Fruit fly (Drosophila melanogaster) whole organism, embryonic: ENCODE data around the gene CG31752.

Source experiments
- Aef1 ChIP-seq: fragments of 200-800 bp; sonication (Bioruptor generic); IDR thresholded peaks from 3 replicates; pipeline ENCODE4 v1.3.6; 2022; ENCODE audit warnings: missing biosample characterization, missing genetic modification characterization
- BtbVII ChIP-seq: fragments of 200-800 bp; sonication (Bioruptor generic); optimal IDR thresholded peaks from 3 replicates; lab custom pipeline; 2017; ENCODE audit warnings: missing biosample characterization, mild to moderate bottlenecking, missing genetic modification characterization
- CG12155 ChIP-seq: fragments of 200-800 bp; sonication (Bioruptor generic); optimal IDR thresholded peaks from 3 replicates; lab custom pipeline; 2016; ENCODE audit warnings: missing biosample characterization, missing genetic modification characterization
- CG12236 ChIP-seq: fragments of 200-800 bp; sonication (Bioruptor generic); optimal IDR thresholded peaks from 2 replicates; lab custom pipeline; 2016; ENCODE audit warnings: missing biosample characterization, missing genetic modification characterization
- CG13624 ChIP-seq: fragments of 200-800 bp; sonication (Bioruptor generic); optimal IDR thresholded peaks from 2 replicates; lab custom pipeline; 2016; ENCODE audit warnings: missing biosample characterization, missing genetic modification characterization
- CG15696 ChIP-seq: fragments of 200-800 bp; sonication (Bioruptor generic); optimal IDR thresholded peaks from 2 replicates; lab custom pipeline; 2019; ENCODE audit warnings: missing biosample characterization, mild to moderate bottlenecking, missing genetic modification characterization, moderate library complexity
- CG17186 ChIP-seq: fragments of 200-800 bp; sonication (Bioruptor generic); optimal IDR thresholded peaks from 3 replicates; lab custom pipeline; 2017; ENCODE audit warnings: missing biosample characterization, missing genetic modification reagents, missing genetic modification characterization
- CG17612 ChIP-seq: fragments of 200-800 bp; sonication (Bioruptor generic); IDR thresholded peaks from 2 replicates; pipeline ENCODE4 v1.3.6; 2022; ENCODE audit warnings: missing biosample characterization, missing genetic modification characterization
- CG18011 ChIP-seq: fragments of 200-800 bp; sonication (Bioruptor generic); optimal IDR thresholded peaks from 2 replicates; lab custom pipeline; 2017; ENCODE audit warnings: missing biosample characterization, missing genetic modification characterization, mild to moderate bottlenecking, moderate library complexity, missing genotype
- CG2712 ChIP-seq: fragments of 200-800 bp; optimal IDR thresholded peaks from 3 replicates; lab custom pipeline; 2019; ENCODE audit warnings: missing biosample characterization, mild to moderate bottlenecking, missing genetic modification characterization, moderate library complexity
- CG30431 ChIP-seq: fragments of 200-800 bp; sonication (Bioruptor generic); optimal IDR thresholded peaks from 2 replicates; lab custom pipeline; 2017; ENCODE audit warnings: missing biosample characterization, missing genetic modification characterization
- CG32767 ChIP-seq: fragments of 200-800 bp; sonication (Bioruptor generic); IDR thresholded peaks from 2 replicates; pipeline ENCODE4 v1.3.6; 2022; ENCODE audit warnings: missing biosample characterization, missing genetic modification characterization
- CG3281 ChIP-seq: fragments of 200-800 bp; sonication (Bioruptor generic); optimal IDR thresholded peaks from 3 replicates; lab custom pipeline; 2017; ENCODE audit warnings: missing biosample characterization, mild to moderate bottlenecking, missing genetic modification characterization
- CG34376 ChIP-seq: fragments of 200-800 bp; sonication (Bioruptor generic); optimal IDR thresholded peaks from 2 replicates; lab custom pipeline; 2018; ENCODE audit warnings: missing biosample characterization, mild to moderate bottlenecking, missing genetic modification characterization
- CG4282 ChIP-seq: fragments of 200-800 bp; sonication (Bioruptor generic); optimal IDR thresholded peaks from 2 replicates; lab custom pipeline; 2016; ENCODE audit warnings: missing biosample characterization, missing genetic modification characterization
- CG4617 ChIP-seq: fragments of 200-800 bp; sonication (Bioruptor generic); optimal IDR thresholded peaks from 3 replicates; lab custom pipeline; 2016; ENCODE audit warnings: missing biosample characterization, missing genetic modification characterization, borderline replicate concordance
- CG4730 ChIP-seq: fragments of 200-800 bp; sonication (Bioruptor generic); IDR thresholded peaks from 2 replicates; pipeline ENCODE4 v1.3.6; 2022; ENCODE audit warnings: missing biosample characterization, missing genetic modification characterization
- CG6791 ChIP-seq: fragments of 200-800 bp; sonication (Bioruptor generic); IDR thresholded peaks from 3 replicates; pipeline ENCODE4 v1.3.6; 2022; ENCODE audit warnings: missing biosample characterization, missing genetic modification characterization; ENCODE audit not compliant: partially characterized antibody
- CG7987 ChIP-seq: fragments of 200-800 bp; sonication (Bioruptor generic); optimal IDR thresholded peaks from 2 replicates; lab custom pipeline; 2018; ENCODE audit warnings: missing biosample characterization, mild to moderate bottlenecking, missing genetic modification characterization, moderate library complexity
- CG8281 ChIP-seq: fragments of 200-800 bp; sonication (Bioruptor generic); optimal IDR thresholded peaks from 2 replicates; lab custom pipeline; 2018; ENCODE audit warnings: missing biosample characterization, mild to moderate bottlenecking, missing genetic modification characterization, moderate library complexity
- CG8359 ChIP-seq: fragments of 200-800 bp; sonication (Bioruptor generic); optimal IDR thresholded peaks from 2 replicates; lab custom pipeline; 2017; ENCODE audit warnings: missing biosample characterization, mild to moderate bottlenecking, missing genetic modification characterization, borderline replicate concordance
- CG8765 ChIP-seq: fragments of 200-800 bp; sonication (Bioruptor generic); IDR thresholded peaks from 2 replicates; pipeline ENCODE4 v1.3.6; 2022; ENCODE audit warnings: missing biosample characterization, missing genetic modification characterization
- Doc3 ChIP-seq: fragments of 200-800 bp; sonication (Bioruptor generic); IDR thresholded peaks from 3 replicates; pipeline ENCODE4 v1.3.6; 2022; ENCODE audit warnings: missing biosample characterization, missing genetic modification characterization; ENCODE audit not compliant: partially characterized antibody
- HLHmδ ChIP-seq: fragments of 200-800 bp; sonication (Bioruptor generic); optimal IDR thresholded peaks from 2 replicates; lab custom pipeline; 2018; ENCODE audit warnings: missing biosample characterization, mild to moderate bottlenecking, missing genetic modification characterization, moderate library complexity
- HmgZ ChIP-seq: fragments of 200-800 bp; sonication (Bioruptor generic); optimal IDR thresholded peaks from 2 replicates; lab custom pipeline; 2018; ENCODE audit warnings: missing biosample characterization, mild to moderate bottlenecking, missing genetic modification characterization
- Jarid2 ChIP-seq: fragments of 200-800 bp; sonication (Bioruptor generic); optimal IDR thresholded peaks from 3 replicates; lab custom pipeline; 2017; ENCODE audit warnings: mild to moderate bottlenecking, missing biosample characterization, missing genetic modification reagents, missing genetic modification characterization
- Lhr ChIP-seq: fragments of 200-800 bp; sonication (Bioruptor generic); optimal IDR thresholded peaks from 3 replicates; lab custom pipeline; 2017; ENCODE audit warnings: mild to moderate bottlenecking, missing biosample characterization, missing genetic modification reagents, missing genetic modification characterization
- MESR4 ChIP-seq: fragments of 200-800 bp; sonication (Bioruptor generic); optimal IDR thresholded peaks from 2 replicates; lab custom pipeline; 2018; ENCODE audit warnings: missing biosample characterization, mild to moderate bottlenecking, missing genetic modification characterization, moderate library complexity
- Mad ChIP-seq: fragments of 200-800 bp; sonication (Bioruptor generic); optimal IDR thresholded peaks from 2 replicates; lab custom pipeline; 2016; ENCODE audit warnings: missing biosample characterization, missing genetic modification characterization
- Neu2 ChIP-seq: fragments of 200-800 bp; sonication (Bioruptor generic); optimal IDR thresholded peaks from 3 replicates; lab custom pipeline; 2016; ENCODE audit warnings: missing biosample characterization, missing genetic modification characterization, borderline replicate concordance
- Optix ChIP-seq: fragments of 200-800 bp; sonication (Bioruptor generic); IDR thresholded peaks from 3 replicates; pipeline ENCODE4 v1.3.6; 2022; ENCODE audit warnings: missing biosample characterization, missing genetic modification characterization
- Rfx ChIP-seq: fragments of 200-800 bp; sonication (Bioruptor generic); IDR thresholded peaks from 2 replicates; pipeline ENCODE4 v1.3.6; 2022; ENCODE audit warnings: missing biosample characterization, missing genetic modification characterization
- YL-1 ChIP-seq: fragments of 200-800 bp; sonication (Bioruptor generic); optimal IDR thresholded peaks from 3 replicates; lab custom pipeline; 2017; ENCODE audit warnings: missing biosample characterization, mild to moderate bottlenecking, missing genetic modification characterization
- ash1 ChIP-seq: fragments of 200-800 bp; sonication (Bioruptor generic); optimal IDR thresholded peaks from 2 replicates; lab custom pipeline; 2018; ENCODE audit warnings: missing biosample characterization, mild to moderate bottlenecking, missing genetic modification characterization
- danr ChIP-seq: fragments of 200-800 bp; sonication (Bioruptor generic); IDR thresholded peaks from 2 replicates; pipeline ENCODE4 v1.3.6; 2022; ENCODE audit warnings: missing biosample characterization, missing genetic modification characterization
- disco-r ChIP-seq: fragments of 200-800 bp; sonication (Bioruptor generic); optimal IDR thresholded peaks from 2 replicates; lab custom pipeline; 2016; ENCODE audit warnings: missing biosample characterization, missing genetic modification characterization
- ewg ChIP-seq: fragments of 200-800 bp; sonication (Bioruptor generic); optimal IDR thresholded peaks from 3 replicates; lab custom pipeline; 2017; ENCODE audit warnings: mild to moderate bottlenecking, missing biosample characterization, missing genetic modification reagents, missing genetic modification characterization
- fru ChIP-seq: fragments of >200 bp; optimal IDR thresholded peaks from 2 replicates; lab custom pipeline; 2017
- gcm ChIP-seq: fragments of 200-800 bp; sonication (Bioruptor generic); optimal IDR thresholded peaks from 2 replicates; lab custom pipeline; 2019; ENCODE audit warnings: missing biosample characterization, mild to moderate bottlenecking, missing genetic modification characterization, moderate library complexity
- gro ChIP-seq: fragments of 200-800 bp; sonication (Bioruptor generic); optimal IDR thresholded peaks from 2 replicates; lab custom pipeline; 2016; ENCODE audit warnings: missing biosample characterization, missing genetic modification characterization
- nmo ChIP-seq: fragments of 200-800 bp; sonication (Bioruptor generic); optimal IDR thresholded peaks from 2 replicates; lab custom pipeline; 2018; ENCODE audit warnings: missing biosample characterization, mild to moderate bottlenecking, missing genetic modification characterization, moderate library complexity
- pros ChIP-seq: fragments of 200-800 bp; sonication (Bioruptor generic); optimal IDR thresholded peaks from 3 replicates; lab custom pipeline; 2019; ENCODE audit warnings: missing biosample characterization, mild to moderate bottlenecking, missing genetic modification characterization, moderate library complexity
- repo ChIP-seq: fragments of 200-800 bp; sonication (Bioruptor generic); optimal IDR thresholded peaks from 2 replicates; lab custom pipeline; 2016; ENCODE audit warnings: missing biosample characterization, missing genetic modification characterization
- shn ChIP-seq: fragments of 200-800 bp; sonication (Bioruptor generic); optimal IDR thresholded peaks from 3 replicates; lab custom pipeline; 2016; ENCODE audit warnings: missing biosample characterization, missing genetic modification characterization
- slou ChIP-seq: fragments of 200-800 bp; sonication (Bioruptor generic); optimal IDR thresholded peaks from 3 replicates; lab custom pipeline; 2016; ENCODE audit warnings: missing biosample characterization, missing genetic modification characterization
- sug ChIP-seq: fragments of 200-800 bp; optimal IDR thresholded peaks from 2 replicates; lab custom pipeline; 2019; ENCODE audit warnings: missing biosample characterization, mild to moderate bottlenecking, missing genetic modification characterization, moderate library complexity
- unc-4 ChIP-seq: fragments of 200-800 bp; sonication (Bioruptor generic); IDR thresholded peaks from 2 replicates; pipeline ENCODE4 v1.3.6; 2022; ENCODE audit warnings: missing biosample characterization, missing genetic modification characterization; ENCODE audit not compliant: partially characterized antibody
- yki ChIP-seq: fragments of >200 bp; optimal IDR thresholded peaks from 3 replicates; lab custom pipeline; 2018

The CG31752 gene

DNA sequence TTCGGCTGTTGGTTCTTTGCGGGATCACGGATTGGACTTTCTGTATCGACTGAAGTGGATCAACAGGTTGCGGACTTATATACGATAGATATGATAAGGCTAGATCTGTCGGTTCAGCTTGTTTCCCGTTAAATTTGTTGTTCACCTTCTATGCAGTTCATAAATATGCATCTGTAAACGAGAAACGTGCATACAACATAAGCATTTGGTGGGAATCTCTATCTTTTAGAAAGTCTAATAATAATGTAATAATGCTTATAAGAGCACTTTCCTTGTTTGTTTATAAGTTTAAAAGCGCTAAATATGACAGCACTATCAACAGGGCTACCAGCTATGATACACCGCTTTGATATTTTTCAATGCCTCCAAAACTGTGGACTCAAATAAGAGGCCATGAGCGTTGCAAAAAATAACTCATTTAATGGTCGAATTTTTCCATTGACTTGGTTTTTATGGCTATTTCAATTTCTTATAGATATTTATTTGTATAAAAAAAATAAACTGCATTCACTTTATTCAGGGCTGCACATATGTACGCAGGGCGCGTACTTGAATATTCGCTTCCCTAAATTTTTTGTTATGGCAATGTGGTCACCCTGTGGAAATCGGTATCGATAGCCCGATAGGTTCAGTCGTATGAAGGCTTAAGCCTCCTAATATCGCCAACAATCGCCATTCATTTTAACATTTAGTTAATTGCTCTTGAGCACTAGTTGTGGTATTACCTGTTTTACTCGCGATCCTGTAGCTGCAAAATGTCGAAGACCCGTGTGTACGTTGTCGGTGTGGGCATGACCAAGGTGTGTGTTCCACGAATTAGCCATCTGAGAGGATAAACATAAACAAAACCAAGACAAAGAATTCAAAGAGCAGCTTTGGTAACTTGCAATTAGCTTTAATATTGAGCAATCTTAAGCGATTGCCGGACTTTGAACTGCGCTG lies 10.3 kb downstream of the CG31752 start, which contains the start of the genes CG17597 and ScpX (continued):
- peak; percentile 50 for TF ChIP-seq Mad (GFP tag; lab: Kevin White, UChicago)
- no peak for TF ChIP-seq ash1 (GFP tag; lab: Kevin White, UChicago)
- 0 out of 2 replicates have a peak, but pooled peaks have one; percentile 17 for TF ChIP-seq CG4730 (GFP tag; lab: Robert Waterston, UW)
- TF ChIP-seq ewg (GFP tag; lab: Kevin White, UChicago): peak; percentile 44
- TF ChIP-seq CG32767 (GFP tag; lab: Robert Waterston, UW): no peak
- TF ChIP-seq disco-r (GFP tag; lab: Kevin White, UChicago): peak; percentile 28
- TF ChIP-seq CG3281 (GFP tag; lab: Kevin White, UChicago): peak; percentile 70
- peak; percentile 74 for TF ChIP-seq MESR4
- TF ChIP-seq CG30431 (GFP tag; lab: Kevin White, UChicago): peak; percentile 47
- no peak for TF ChIP-seq CG4282
- 0 out of 2 replicates have a peak, but pooled peaks have one; percentile 36 for TF ChIP-seq danr (GFP tag; lab: Robert Waterston, UW)
- no peak for TF ChIP-seq fru (lab: Kevin White, UChicago)
- peak; percentile 78 for TF ChIP-seq Doc3 (GFP tag; lab: Robert Waterston, UW)
- peak; percentile 84 for TF ChIP-seq unc-4
- peak; percentile 57 for TF ChIP-seq Rfx (GFP tag; lab: Robert Waterston, UW)
- TF ChIP-seq HmgZ (tag; lab: Kevin White, UChicago): peak; percentile 61
- TF ChIP-seq CG12236 (GFP tag; lab: Kevin White, UChicago): no peak
- no peak for TF ChIP-seq yki
- peak; percentile 60 for TF ChIP-seq CG15696 (tag; lab: Kevin White, UChicago)
- no peak for TF ChIP-seq Jarid2 (GFP tag; lab: Kevin White, UChicago)
- peak; percentile 29; the same call in 1 of the 2 replicates for TF ChIP-seq CG8765 (GFP tag; lab: Robert Waterston, UW)
- peak; percentile 67 for TF ChIP-seq CG2712
- peak; percentile 65 for TF ChIP-seq CG12155 (GFP tag; lab: Kevin White, UChicago)
- peak; percentile 70 for TF ChIP-seq slou (GFP tag; lab: Kevin White, UChicago)
- peak; percentile 49 for TF ChIP-seq Neu2
- peak; percentile 91 for TF ChIP-seq CG6791 (GFP tag; lab: Robert Waterston, UW)
- no peak for TF ChIP-seq CG7987 (GFP tag; lab: Kevin White, UChicago)
- TF ChIP-seq gcm (GFP tag; lab: Kevin White, UChicago): peak; percentile 6
- peak; percentile 23 for TF ChIP-seq CG4617 (GFP tag; lab: Kevin White, UChicago)
- peak; percentile 69 for TF ChIP-seq Lhr (GFP tag; lab: Kevin White, UChicago)
- peak; percentile 71 for TF ChIP-seq gro (GFP tag; lab: Kevin White, UChicago)
- TF ChIP-seq CG34376 (GFP tag; lab: Kevin White, UChicago): peak; percentile 27
- TF ChIP-seq sug (tag; lab: Kevin White, UChicago): peak; percentile 76
- TF ChIP-seq HLHmδ (GFP tag; lab: Kevin White, UChicago): peak; percentile 14
- TF ChIP-seq CG8359: no peak
- TF ChIP-seq CG13624 (GFP tag; lab: Kevin White, UChicago): peak; percentile 65
- 0 out of 3 replicates have a peak, but pooled peaks have one; percentile 6 for TF ChIP-seq Optix (GFP tag; lab: Robert Waterston, UW)
- peak; percentile 56 for TF ChIP-seq YL-1 (GFP tag; lab: Kevin White, UChicago)
- peak; percentile 38 for TF ChIP-seq BtbVII
- TF ChIP-seq repo: peak; percentile 63
- 0 out of 3 replicates have a peak, but pooled peaks have one; percentile 21 for TF ChIP-seq Aef1
- no peak for TF ChIP-seq pros (GFP tag; lab: Kevin White, UChicago)
- TF ChIP-seq shn (GFP tag; lab: Kevin White, UChicago): peak; percentile 60
- TF ChIP-seq CG8281 (tag; lab: Kevin White, UChicago): peak; percentile 34
- TF ChIP-seq CG17612 (GFP tag; lab: Robert Waterston, UW): no peak
- peak; percentile 89 for TF ChIP-seq CG17186 (GFP tag; lab: Kevin White, UChicago)
- peak; percentile 36 for TF ChIP-seq CG18011
- TF ChIP-seq nmo (GFP tag; lab: Kevin White, UChicago): peak; percentile 81
